Worm (Caenorhabditis elegans) whole organism, L4 larva: Measurements from ENCODE around the gene swt-5.

ENCODE experiments used
- D1046.2 ChIP-seq: fragments of 200-800 bp; sonication (Bioruptor generic); IDR thresholded peaks from 2 replicates; pipeline ENCODE4 v1.3.6; 2022; ENCODE audit warnings: missing genetic modification characterization, missing compliant biosample characterization
- F10B5.3 ChIP-seq: sonication (generic microtip); optimal IDR thresholded peaks from 2 replicates; lab custom pipeline; 2016; ENCODE audit warnings: mild to moderate bottlenecking, missing genetic modification characterization, missing compliant biosample characterization
- R02D3.7 ChIP-seq: fragments of 150-350 bp; sonication (generic microtip); optimal IDR thresholded peaks from 3 replicates; lab custom pipeline; 2014; ENCODE audit warnings: missing biosample characterization, missing genetic modification characterization
- T20F7.1 ChIP-seq: fragments of 200-800 bp; sonication (Bioruptor generic); optimal IDR thresholded peaks from 2 replicates; lab custom pipeline; 2018; ENCODE audit warnings: mild to moderate bottlenecking, missing genetic modification characterization, missing compliant biosample characterization
- ZK337.2 ChIP-seq: fragments of 200-800 bp; sonication (Bioruptor generic); IDR thresholded peaks from 2 replicates; pipeline ENCODE4 v1.3.6; 2022; ENCODE audit warnings: missing genetic modification reagents, missing genetic modification characterization, missing compliant biosample characterization
- aha-1 ChIP-seq: fragments of 150-350 bp; peaks from one replicate; lab custom pipeline; 2014; ENCODE audit warnings: missing biosample characterization, missing genetic modification characterization
- arid-1 ChIP-seq: fragments of 200-800 bp; sonication (Bioruptor generic); conservative IDR thresholded peaks from 2 replicates; pipeline ENCODE4 v1.3.6; 2022; ENCODE audit warnings: missing genetic modification reagents, missing genetic modification characterization, missing compliant biosample characterization
- attf-4 ChIP-seq: sonication (generic microtip); optimal IDR thresholded peaks from 3 replicates; lab custom pipeline; 2017; ENCODE audit warnings: missing biosample characterization, missing genetic modification characterization
- ctbp-1 ChIP-seq: fragments of 200-800 bp; sonication (Bioruptor generic); IDR thresholded peaks from 2 replicates; pipeline ENCODE4 v1.3.6; 2022; ENCODE audit warnings: missing genetic modification reagents, missing genetic modification characterization, missing compliant biosample characterization
- daf-16 ChIP-seq, 3 experiments: sonication (generic microtip); optimal IDR thresholded peaks; 2 replicates each; lab custom pipeline; 2016 to 2017; ENCODE audit warnings: missing genetic modification characterization in 3 of 3, missing genetic modification reagents in 3 of 3, mild to moderate bottlenecking in 2 of 3, missing compliant biosample characterization in 2 of 3, missing biosample characterization in 1 of 3, moderate library complexity in 1 of 3
- dmd-6 ChIP-seq: fragments of 200-800 bp; sonication (Bioruptor generic); IDR thresholded peaks from 2 replicates; pipeline ENCODE4 v1.3.6; 2022; ENCODE audit warnings: missing genetic modification reagents, missing genetic modification characterization, missing compliant biosample characterization
- dpl-1 ChIP-seq: fragments of 150-350 bp; optimal IDR thresholded peaks from 2 replicates; lab custom pipeline; 2014; ENCODE audit warnings: missing biosample characterization, missing genetic modification reagents, missing genetic modification characterization
- dve-1 ChIP-seq: sonication (generic microtip); optimal IDR thresholded peaks from 2 replicates; lab custom pipeline; 2017; ENCODE audit warnings: antibody characterized with exemption, mild to moderate bottlenecking, missing genetic modification characterization, missing compliant biosample characterization; ENCODE audit not compliant: insufficient read depth
- egl-27 ChIP-seq: sonication (generic microtip); optimal IDR thresholded peaks from 3 replicates; lab custom pipeline; 2017; ENCODE audit warnings: missing biosample characterization, missing genetic modification reagents, missing genetic modification characterization
- fkh-10 ChIP-seq: fragments of 150-350 bp; optimal IDR thresholded peaks from 2 replicates; lab custom pipeline; 2014; ENCODE audit warnings: missing biosample characterization, missing genetic modification reagents, missing genetic modification characterization
- hlh-11 ChIP-seq: fragments of 200-800 bp; sonication (Bioruptor generic); optimal IDR thresholded peaks from 2 replicates; lab custom pipeline; 2018; ENCODE audit warnings: mild to moderate bottlenecking, missing genetic modification characterization, missing compliant biosample characterization
- hlh-30 ChIP-seq: sonication (generic microtip); optimal IDR thresholded peaks from 2 replicates; lab custom pipeline; 2017; ENCODE audit warnings: antibody characterized with exemption, mild to moderate bottlenecking, missing genetic modification characterization, missing compliant biosample characterization; ENCODE audit not compliant: insufficient read depth
- hmg-1.1 ChIP-seq: fragments of 200-800 bp; sonication (Bioruptor generic); IDR thresholded peaks from 2 replicates; pipeline ENCODE4 v1.3.6; 2022; ENCODE audit warnings: missing genetic modification reagents, missing genetic modification characterization, missing compliant biosample characterization
- jun-1 ChIP-seq: fragments of 150-350 bp; optimal IDR thresholded peaks from 2 replicates; lab custom pipeline; 2014; ENCODE audit warnings: missing biosample characterization, missing genetic modification reagents, missing genetic modification characterization
- lin-1 ChIP-seq: fragments of 200-800 bp; sonication (Bioruptor generic); IDR thresholded peaks from 2 replicates; pipeline ENCODE4 v1.3.6; 2022; ENCODE audit warnings: missing genetic modification reagents, missing genetic modification characterization, missing compliant biosample characterization
- lin-29 ChIP-seq: fragments of 200-800 bp; sonication (Bioruptor generic); IDR thresholded peaks from 2 replicates; pipeline ENCODE4 v1.3.6; 2022; ENCODE audit warnings: missing genetic modification reagents, missing genetic modification characterization, missing compliant biosample characterization
- lir-3 ChIP-seq: sonication (generic microtip); optimal IDR thresholded peaks from 2 replicates; lab custom pipeline; 2016; ENCODE audit warnings: mild to moderate bottlenecking, missing genetic modification characterization, missing compliant biosample characterization
- lsy-2 ChIP-seq, 2 experiments: fragments of 150-350 bp in 1 of 2; sonication (generic microtip) in 1 of 2; optimal IDR thresholded peaks; 2 replicates each; lab custom pipeline; 2014 to 2017; ENCODE audit warnings: missing biosample characterization in 2 of 2, missing genetic modification characterization in 2 of 2
- mdl-1 ChIP-seq, 2 experiments: fragments of 150-350 bp in 1 of 2; sonication (generic microtip) in 1 of 2; optimal IDR thresholded peaks; 2 replicates each; lab custom pipeline; 2014 to 2017; ENCODE audit warnings: missing biosample characterization in 2 of 2, missing genetic modification characterization in 2 of 2
- mep-1 ChIP-seq: fragments of 150-350 bp; sonication (generic microtip); optimal IDR thresholded peaks from 3 replicates; lab custom pipeline; 2014; ENCODE audit warnings: missing biosample characterization, missing genetic modification characterization
- nhr-10 ChIP-seq: fragments of 150-350 bp; optimal IDR thresholded peaks from 2 replicates; lab custom pipeline; 2014; ENCODE audit warnings: missing biosample characterization, missing genetic modification characterization
- nhr-28 ChIP-seq: fragments of 150-350 bp; optimal IDR thresholded peaks from 2 replicates; lab custom pipeline; 2014; ENCODE audit warnings: missing biosample characterization, missing genetic modification characterization
- nhr-41 ChIP-seq: fragments of 200-800 bp; sonication (Bioruptor generic); IDR thresholded peaks from 2 replicates; pipeline ENCODE4 v1.3.6; 2022; ENCODE audit warnings: missing genetic modification reagents, missing genetic modification characterization, missing compliant biosample characterization
- pha-4 ChIP-seq, 2 experiments: fragments of 150-350 bp in 1 of 2; fragments of 200-800 bp in 1 of 2; sonication (Bioruptor generic) in 1 of 2; IDR thresholded peaks in 1 of 2; optimal IDR thresholded peaks in 1 of 2; 2 replicates each; pipeline versions ENCODE4 v1.3.6 to Lab custom; 2014 to 2022; ENCODE audit warnings: missing genetic modification characterization in 2 of 2, missing genetic modification reagents in 2 of 2, missing biosample characterization in 1 of 2, missing compliant biosample characterization in 1 of 2
- php-3 ChIP-seq: fragments of 200-800 bp; sonication (Bioruptor generic); IDR thresholded peaks from 2 replicates; pipeline ENCODE4 v1.3.6; 2022; ENCODE audit warnings: missing genetic modification reagents, missing genetic modification characterization, missing compliant biosample characterization
- pqm-1 ChIP-seq: sonication (generic microtip); optimal IDR thresholded peaks from 2 replicates; lab custom pipeline; 2017; ENCODE audit warnings: missing biosample characterization, missing genetic modification characterization
- saeg-2 ChIP-seq: fragments of 200-800 bp; sonication (Bioruptor generic); IDR thresholded peaks from 2 replicates; pipeline ENCODE4 v1.3.6; 2022; ENCODE audit warnings: missing genetic modification reagents, missing genetic modification characterization, missing compliant biosample characterization
- set-16 ChIP-seq: fragments of 200-800 bp; sonication (Bioruptor generic); IDR thresholded peaks from 2 replicates; pipeline ENCODE4 v1.3.6; 2022; ENCODE audit warnings: missing genetic modification reagents, missing genetic modification characterization, missing compliant biosample characterization
- tag-97 ChIP-seq: fragments of 200-800 bp; sonication (Bioruptor generic); IDR thresholded peaks from 2 replicates; pipeline ENCODE4 v1.3.6; 2022; ENCODE audit warnings: missing genetic modification characterization, missing compliant biosample characterization
- unc-130 ChIP-seq: sonication (generic microtip); optimal IDR thresholded peaks from 2 replicates; lab custom pipeline; 2016; ENCODE audit warnings: missing genetic modification reagents, missing genetic modification characterization, missing compliant biosample characterization
- unc-62 ChIP-seq, 3 experiments: fragments of 150-350 bp in 1 of 3; sonication (generic microtip); optimal IDR thresholded peaks in 2 of 3; peaks in 1 of 3; 1 replicate in 1 of 3; 2 replicates in 2 of 3; lab custom pipeline; 2014 to 2017; ENCODE audit warnings: missing biosample characterization in 3 of 3, missing genetic modification characterization in 3 of 3, missing genetic modification reagents in 3 of 3, missing genotype in 1 of 3

Gene swt-5

ce11 chrV:9506931-9507330 is 5.7 kb downstream of the swt-5 start (continued):
- TF ChIP-seq daf-16 (GFP tag; optimal IDR thresholded peaks at IDR 0.05; lab: Kevin White, UChicago) (no peak), daf-16 (tag; optimal IDR thresholded peaks at IDR 0.05; lab: Kevin White, UChicago) (peak; percentile 25), pha-4 (GFP tag; IDR thresholded peaks at IDR 0.05; lab: Robert Waterston, UW) (no peak), pha-4 (tag; optimal IDR thresholded peaks at IDR 0.05; lab: Kevin White, UChicago) (no peak), pqm-1 (tag; lab: Kevin White, UChicago) (peak; percentile 71), egl-27 (tag; lab: Kevin White, UChicago) (no peak), nhr-10 (tag; lab: Kevin White, UChicago) (no peak), ZK337.2 (GFP tag; lab: Robert Waterston, UW) (no peak), arid-1 (GFP tag; lab: Robert Waterston, UW) (no peak), D1046.2 (GFP tag; lab: Robert Waterston, UW) (no peak), T20F7.1 (GFP tag; lab: Kevin White, UChicago) (no peak), dmd-6 (GFP tag; lab: Robert Waterston, UW) (peak; percentile 94), lin-29 (GFP tag; lab: Robert Waterston, UW) (no peak), mdl-1 (tag; optimal IDR thresholded peaks at IDR 0.05; lab: Kevin White, UChicago) (peak in 1 of 2 experiments; percentile 37), attf-4 (no peak), F10B5.3 (tag; lab: Kevin White, UChicago) (no peak), dve-1 (tag; lab: Kevin White, UChicago) (peak; percentile 68), php-3 (GFP tag; lab: Robert Waterston, UW) (peak; percentile 96), dpl-1 (GFP tag; lab: Kevin White, UChicago) (no peak), hlh-11 (tag; lab: Kevin White, UChicago) (peak; percentile 23), unc-130 (GFP tag; lab: Kevin White, UChicago) (no peak), saeg-2 (GFP tag; lab: Robert Waterston, UW) (no peak), jun-1 (tag; lab: Kevin White, UChicago) (no peak), lsy-2 (tag; optimal IDR thresholded peaks at IDR 0.05; lab: Kevin White, UChicago) (no peak), lir-3 (tag; lab: Kevin White, UChicago) (no peak), mep-1 (tag; lab: Kevin White, UChicago) (peak; percentile 15), tag-97 (no peak), R02D3.7 (tag; lab: Kevin White, UChicago) (no peak), hmg-1.1 (no peak), fkh-10 (GFP tag; lab: Kevin White, UChicago) (no peak), set-16 (GFP tag; lab: Robert Waterston, UW) (no peak), hlh-30 (tag; lab: Kevin White, UChicago) (peak; percentile 48), nhr-41 (GFP tag; lab: Robert Waterston, UW) (0 out of 2 replicates have a peak, but pooled peaks have one; percentile 41)

ce11 chrV:9507742-9508141 is 6.5 kb downstream of the swt-5 start, which contains the start of gene acs-14:
TSS of gene acs-14 (plus strand) at chrV:9508132.
- peak; percentile 74 for TF ChIP-seq aha-1 (tag; lab: Kevin White, UChicago)
- peak; percentile 26 for TF ChIP-seq dve-1 (tag; lab: Kevin White, UChicago)
- peak; percentile 34; the same call in 1 of the 2 replicates for TF ChIP-seq dmd-6 (GFP tag; lab: Robert Waterston, UW)
- TF ChIP-seq nhr-28 (tag; lab: Kevin White, UChicago), result peak; percentile 50
- TF ChIP-seq lin-1 (GFP tag; lab: Robert Waterston, UW), result no peak
- TF ChIP-seq daf-16 (GFP tag; optimal IDR thresholded peaks at IDR 0.05; lab: Kevin White, UChicago), result no peak
- TF ChIP-seq daf-16 (tag; optimal IDR thresholded peaks at IDR 0.05; lab: Kevin White, UChicago), result peak; percentile 56
- TF ChIP-seq hlh-11 (tag; lab: Kevin White, UChicago), result peak; percentile 16
- no peak for TF ChIP-seq ctbp-1 (GFP tag; lab: Robert Waterston, UW)
- peak; percentile 23 for TF ChIP-seq pqm-1 (tag; lab: Kevin White, UChicago)
- TF ChIP-seq, all 104 proteins: peak for 7

- TF ChIP-seq aha-1 (tag; lab: Kevin White, UChicago), result peak; percentile 97
- TF ChIP-seq arid-1 (GFP tag; lab: Robert Waterston, UW), result no peak
- peak in 1 of 2 experiments; percentile 32 for TF ChIP-seq unc-62 (GFP tag; optimal IDR thresholded peaks at IDR 0.05 in 1 of 2; lab: Kevin White, UChicago)
- no peak for TF ChIP-seq unc-62 (tag; optimal IDR thresholded peaks at IDR 0.05; lab: Kevin White, UChicago)
- TF ChIP-seq, all 104 proteins: peak for 2
These were observed 8.4 kb downstream of the swt-5 start for ce11 chrV:9509597-9509996.
